Fruit fly (Drosophila melanogaster) whole organism, embryonic: Measurements from ENCODE around the gene CG44000.

Experiments
- Antp ChIP-seq: fragments of 200-800 bp; sonication (Bioruptor generic); optimal IDR thresholded peaks from 3 replicates; lab custom pipeline; 2016; ENCODE audit warnings: missing biosample characterization, missing genetic modification characterization
- Blimp-1 ChIP-seq: fragments of 200-800 bp; sonication (Bioruptor generic); optimal IDR thresholded peaks from 3 replicates; lab custom pipeline; 2018; ENCODE audit warnings: missing biosample characterization, missing genetic modification characterization, mild to moderate bottlenecking, moderate library complexity, missing genetic modification reagents
- CG1233 ChIP-seq: fragments of 200-800 bp; sonication (Bioruptor generic); optimal IDR thresholded peaks from 4 replicates; lab custom pipeline; 2018; ENCODE audit warnings: missing biosample characterization, mild to moderate bottlenecking, missing genetic modification characterization
- CG14667 ChIP-seq: fragments of 200-800 bp; sonication (Bioruptor generic); IDR thresholded peaks from 2 replicates; pipeline ENCODE4 v1.3.6; 2022; ENCODE audit warnings: missing biosample characterization, missing genetic modification characterization
- CG15479 ChIP-seq: fragments of 200-800 bp; sonication (Bioruptor generic); optimal IDR thresholded peaks from 3 replicates; lab custom pipeline; 2019; ENCODE audit warnings: missing biosample characterization, mild to moderate bottlenecking, missing genetic modification characterization, moderate library complexity
- CG17912 ChIP-seq: fragments of 200-800 bp; sonication (Bioruptor generic); optimal IDR thresholded peaks from 2 replicates; lab custom pipeline; 2018; ENCODE audit warnings: missing biosample characterization, mild to moderate bottlenecking, missing genetic modification characterization
- CG1792 ChIP-seq: fragments of 200-800 bp; sonication (Bioruptor generic); optimal IDR thresholded peaks from 2 replicates; lab custom pipeline; 2016; ENCODE audit warnings: missing biosample characterization, missing genetic modification characterization
- CG34422 ChIP-seq: fragments of 200-800 bp; sonication (Bioruptor generic); IDR thresholded peaks from 3 replicates; pipeline ENCODE4 v1.3.6; 2022; ENCODE audit warnings: missing biosample characterization, missing genetic modification characterization
- CG42726 ChIP-seq: fragments of 200-800 bp; sonication (Bioruptor generic); IDR thresholded peaks from 2 replicates; pipeline ENCODE4 v1.3.6; 2022; ENCODE audit warnings: missing biosample characterization, missing genetic modification characterization; ENCODE audit not compliant: partially characterized antibody
- CG4820 ChIP-seq: fragments of 200-800 bp; sonication (Bioruptor generic); optimal IDR thresholded peaks from 3 replicates; lab custom pipeline; 2016; ENCODE audit warnings: missing biosample characterization, missing genetic modification characterization
- CG6654 ChIP-seq: fragments of 200-800 bp; sonication (Bioruptor generic); optimal IDR thresholded peaks from 2 replicates; lab custom pipeline; 2017; ENCODE audit warnings: missing biosample characterization, mild to moderate bottlenecking, missing genetic modification characterization
- CG6689 ChIP-seq: fragments of 200-800 bp; sonication (Bioruptor generic); IDR thresholded peaks from 2 replicates; pipeline ENCODE4 v1.3.6; 2022; ENCODE audit warnings: missing biosample characterization, missing genetic modification characterization
- CG7963 ChIP-seq: fragments of 200-800 bp; sonication (Bioruptor generic); IDR thresholded peaks from 3 replicates; pipeline ENCODE4 v1.3.6; 2022; ENCODE audit warnings: missing biosample characterization, missing genetic modification characterization; ENCODE audit not compliant: partially characterized antibody
- CG8281 ChIP-seq: fragments of 200-800 bp; sonication (Bioruptor generic); optimal IDR thresholded peaks from 2 replicates; lab custom pipeline; 2018; ENCODE audit warnings: missing biosample characterization, mild to moderate bottlenecking, missing genetic modification characterization, moderate library complexity
- CG8359 ChIP-seq: fragments of 200-800 bp; sonication (Bioruptor generic); optimal IDR thresholded peaks from 2 replicates; lab custom pipeline; 2017; ENCODE audit warnings: missing biosample characterization, mild to moderate bottlenecking, missing genetic modification characterization, borderline replicate concordance
- CG8924 ChIP-seq: fragments of 200-800 bp; optimal IDR thresholded peaks from 3 replicates; lab custom pipeline; 2019; ENCODE audit warnings: missing biosample characterization, mild to moderate bottlenecking, missing genetic modification characterization, moderate library complexity
- D19B ChIP-seq: fragments of 200-800 bp; sonication (Bioruptor generic); optimal IDR thresholded peaks from 2 replicates; lab custom pipeline; 2017; ENCODE audit warnings: missing biosample characterization, mild to moderate bottlenecking, missing genetic modification characterization
- Dip3 ChIP-seq: fragments of 200-800 bp; sonication (Bioruptor generic); optimal IDR thresholded peaks from 3 replicates; lab custom pipeline; 2016; ENCODE audit warnings: missing biosample characterization, missing genetic modification characterization
- Dll ChIP-seq: fragments of 200-800 bp; sonication (Bioruptor generic); IDR thresholded peaks from 4 replicates; pipeline ENCODE4 v1.3.6; 2022; ENCODE audit warnings: missing biosample characterization, missing genetic modification characterization; ENCODE audit not compliant: partially characterized antibody
- Doc2 ChIP-seq: fragments of 200-800 bp; sonication (Bioruptor generic); IDR thresholded peaks from 2 replicates; pipeline ENCODE4 v1.3.6; 2022; ENCODE audit warnings: missing biosample characterization, missing genetic modification characterization
- Dp ChIP-seq: fragments of 200-800 bp; sonication (Bioruptor generic); optimal IDR thresholded peaks from 2 replicates; lab custom pipeline; 2018; ENCODE audit warnings: missing biosample characterization, mild to moderate bottlenecking, missing genetic modification characterization, moderate library complexity
- Ets65A ChIP-seq: fragments of 200-800 bp; sonication (Bioruptor generic); peaks from one replicate; lab custom pipeline; 2016; ENCODE audit warnings: missing biosample characterization, missing genetic modification characterization
- Fer3 ChIP-seq: fragments of 200-800 bp; sonication (Bioruptor generic); optimal IDR thresholded peaks from 2 replicates; lab custom pipeline; 2018; ENCODE audit warnings: missing biosample characterization, mild to moderate bottlenecking, missing genetic modification characterization, moderate library complexity
- MESR4 ChIP-seq: fragments of 200-800 bp; sonication (Bioruptor generic); optimal IDR thresholded peaks from 2 replicates; lab custom pipeline; 2018; ENCODE audit warnings: missing biosample characterization, mild to moderate bottlenecking, missing genetic modification characterization, moderate library complexity
- Mad ChIP-seq: fragments of 200-800 bp; sonication (Bioruptor generic); optimal IDR thresholded peaks from 2 replicates; lab custom pipeline; 2016; ENCODE audit warnings: missing biosample characterization, missing genetic modification characterization
- NC2α ChIP-seq: fragments of 200-800 bp; sonication (Bioruptor generic); optimal IDR thresholded peaks from 2 replicates; lab custom pipeline; 2016; ENCODE audit warnings: missing biosample characterization, missing genetic modification characterization
- Poxn ChIP-seq: fragments of 200-800 bp; sonication (Bioruptor generic); IDR thresholded peaks from 2 replicates; pipeline ENCODE4 v1.3.6; 2022; ENCODE audit warnings: missing biosample characterization, missing genetic modification characterization
- Ravus ChIP-seq: fragments of 200-800 bp; sonication (Bioruptor generic); IDR thresholded peaks from 2 replicates; pipeline ENCODE4 v1.3.6; 2022; ENCODE audit warnings: missing biosample characterization, missing genetic modification characterization
- Sox102F ChIP-seq: fragments of 200-800 bp; sonication (Bioruptor generic); optimal IDR thresholded peaks from 2 replicates; lab custom pipeline; 2018; ENCODE audit warnings: missing biosample characterization, mild to moderate bottlenecking, missing genetic modification characterization, moderate library complexity
- TFAM ChIP-seq: fragments of 200-800 bp; sonication (Bioruptor generic); optimal IDR thresholded peaks from 2 replicates; lab custom pipeline; 2017; ENCODE audit warnings: missing biosample characterization, missing genetic modification characterization, inconsistent platforms
- ab ChIP-seq: fragments of 200-800 bp; sonication (Bioruptor generic); optimal IDR thresholded peaks from 2 replicates; lab custom pipeline; 2016; ENCODE audit warnings: missing biosample characterization, missing genetic modification characterization
- al ChIP-seq: fragments of 200-800 bp; sonication (Bioruptor generic); IDR thresholded peaks from 2 replicates; pipeline ENCODE4 v1.3.6; 2022; ENCODE audit warnings: missing biosample characterization, missing genetic modification characterization
- ap ChIP-seq: fragments of 200-800 bp; sonication (Bioruptor generic); IDR thresholded peaks from 2 replicates; pipeline ENCODE4 v1.3.6; 2022; ENCODE audit warnings: missing biosample characterization, missing genetic modification characterization
- ase ChIP-seq: fragments of 200-800 bp; sonication (Bioruptor generic); IDR thresholded peaks from 3 replicates; pipeline ENCODE4 v1.3.6; 2022; ENCODE audit warnings: missing biosample characterization, missing genetic modification characterization
- crp ChIP-seq, 2 experiments: fragments of 200-800 bp; sonication (Bioruptor generic); optimal IDR thresholded peaks; 2 replicates in 1 of 2; 3 replicates in 1 of 2; lab custom pipeline; 2017; ENCODE audit warnings: missing biosample characterization in 2 of 2, missing genetic modification characterization in 2 of 2, mild to moderate bottlenecking in 1 of 2, moderate library complexity in 1 of 2
- emc ChIP-seq: fragments of 200-800 bp; sonication (Bioruptor generic); optimal IDR thresholded peaks from 2 replicates; lab custom pipeline; 2016; ENCODE audit warnings: missing biosample characterization, missing genetic modification characterization
- ftz-f1 ChIP-seq: fragments of 200-800 bp; sonication (Bioruptor generic); optimal IDR thresholded peaks from 2 replicates; lab custom pipeline; 2016; ENCODE audit warnings: missing biosample characterization, missing genetic modification characterization
- gcm ChIP-seq: fragments of 200-800 bp; sonication (Bioruptor generic); optimal IDR thresholded peaks from 2 replicates; lab custom pipeline; 2019; ENCODE audit warnings: missing biosample characterization, mild to moderate bottlenecking, missing genetic modification characterization, moderate library complexity
- gem ChIP-seq: fragments of 200-800 bp; sonication (Bioruptor generic); optimal IDR thresholded peaks from 2 replicates; lab custom pipeline; 2019; ENCODE audit warnings: missing biosample characterization, mild to moderate bottlenecking, missing genetic modification characterization, moderate library complexity
- gsb-n ChIP-seq: fragments of 200-800 bp; sonication (Bioruptor generic); optimal IDR thresholded peaks from 3 replicates; lab custom pipeline; 2018; ENCODE audit warnings: missing biosample characterization, mild to moderate bottlenecking, missing genetic modification characterization
- h ChIP-seq: fragments of >200 bp; optimal IDR thresholded peaks from 2 replicates; lab custom pipeline; 2017
- hb ChIP-seq: fragments of 200-800 bp; sonication (Bioruptor generic); IDR thresholded peaks from 3 replicates; pipeline ENCODE4 v1.3.6; 2022; ENCODE audit warnings: missing biosample characterization, missing genetic modification characterization; ENCODE audit not compliant: partially characterized antibody
- insv ChIP-seq, 2 experiments: fragments of 200-800 bp; sonication (Bioruptor generic); optimal IDR thresholded peaks; 3 replicates each; lab custom pipeline; 2016 to 2018; ENCODE audit warnings: missing biosample characterization in 2 of 2, missing genetic modification characterization in 2 of 2
- ken ChIP-seq: fragments of 200-800 bp; sonication (Bioruptor generic); IDR thresholded peaks from 3 replicates; pipeline ENCODE4 v1.3.6; 2022; ENCODE audit warnings: missing biosample characterization, missing genetic modification characterization
- sd ChIP-seq: fragments of 200-800 bp; sonication (Bioruptor generic); optimal IDR thresholded peaks from 3 replicates; lab custom pipeline; 2018; ENCODE audit warnings: missing biosample characterization, mild to moderate bottlenecking, missing genetic modification characterization, moderate library complexity
- slou ChIP-seq: fragments of 200-800 bp; sonication (Bioruptor generic); optimal IDR thresholded peaks from 3 replicates; lab custom pipeline; 2016; ENCODE audit warnings: missing biosample characterization, missing genetic modification characterization
- tap ChIP-seq: fragments of 200-800 bp; optimal IDR thresholded peaks from 3 replicates; lab custom pipeline; 2019; ENCODE audit warnings: missing biosample characterization, mild to moderate bottlenecking, missing genetic modification characterization, moderate library complexity
- vfl ChIP-seq: fragments of 200-800 bp; sonication (Bioruptor generic); optimal IDR thresholded peaks from 2 replicates; lab custom pipeline; 2016; ENCODE audit warnings: missing biosample characterization, missing genetic modification characterization
- wor ChIP-seq: fragments of 200-800 bp; sonication (Bioruptor generic); IDR thresholded peaks from 2 replicates; pipeline ENCODE4 v1.3.6; 2022; ENCODE audit warnings: missing biosample characterization, missing genetic modification characterization
- zen2 ChIP-seq: fragments of 200-800 bp; sonication (Bioruptor generic); IDR thresholded peaks from 3 replicates; pipeline ENCODE4 v1.3.6; 2022; ENCODE audit warnings: missing biosample characterization, missing genetic modification characterization; ENCODE audit not compliant: partially characterized antibody

The CG44000 gene

DNA sequence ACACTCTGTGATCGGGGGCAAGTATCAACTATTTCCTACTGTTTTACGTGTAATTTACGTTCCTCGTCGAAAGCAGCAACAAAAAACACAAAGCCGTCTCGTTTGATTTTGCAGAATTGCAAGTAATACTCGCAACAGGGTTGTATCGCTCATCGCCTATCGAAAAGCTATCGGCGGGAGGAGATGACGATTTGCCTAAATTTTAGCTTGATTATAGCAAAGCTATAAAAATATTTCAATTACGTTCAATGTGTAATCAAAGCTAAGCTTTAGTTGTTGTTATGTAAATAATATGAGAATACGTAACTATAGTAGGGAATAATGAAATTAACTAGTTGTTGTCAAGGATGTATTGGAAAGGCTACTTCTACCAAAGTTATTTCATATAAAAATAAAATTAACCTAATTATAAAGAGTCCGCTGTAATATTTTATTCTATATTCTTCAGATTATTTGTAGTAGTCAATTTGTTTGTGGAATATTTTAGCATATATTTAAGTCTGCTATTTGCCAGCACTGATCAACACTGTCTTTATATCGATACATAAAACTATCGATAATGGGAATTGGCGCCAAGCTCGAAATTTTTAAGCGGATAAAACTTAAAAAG is 16.7 kb downstream of the CG44000 start, which contains the start of gene Rpn11 (continued):
- TF ChIP-seq Doc2 (no peak), emc (GFP tag; lab: Kevin White, UChicago) (no peak), Fer3 (tag; lab: Kevin White, UChicago) (peak; percentile 66), wor (GFP tag; lab: Robert Waterston, UW) (no peak), tap (tag; lab: Kevin White, UChicago) (peak; percentile 53), ftz-f1 (GFP tag; lab: Kevin White, UChicago) (no peak), Mad (GFP tag; lab: Kevin White, UChicago) (no peak), al (GFP tag; lab: Robert Waterston, UW) (no peak), CG15479 (GFP tag; lab: Kevin White, UChicago) (no peak), ase (GFP tag; lab: Robert Waterston, UW) (no peak), ab (GFP tag; lab: Kevin White, UChicago) (no peak), h (lab: Kevin White, UChicago) (no peak), CG1233 (GFP tag; lab: Kevin White, UChicago) (peak; percentile 30), ap (GFP tag; lab: Robert Waterston, UW) (peak; percentile 34; the same call in 1 of the 2 replicates), Dll (GFP tag; lab: Robert Waterston, UW) (peak; percentile 74), sd (peak; percentile 41), Dp (GFP tag; lab: Kevin White, UChicago) (peak; percentile 87), Ets65A (GFP tag; lab: Kevin White, UChicago) (peak; percentile 59), MESR4 (GFP tag; lab: Kevin White, UChicago) (peak; percentile 87), Dip3 (GFP tag; lab: Kevin White, UChicago) (peak; percentile 34), CG6689 (GFP tag; lab: Robert Waterston, UW) (peak; percentile 35), CG14667 (GFP tag; lab: Robert Waterston, UW) (no peak), CG17912 (GFP tag; lab: Kevin White, UChicago) (no peak), CG34422 (GFP tag; lab: Robert Waterston, UW) (no peak), Antp (peak; percentile 18), CG6654 (GFP tag; lab: Kevin White, UChicago) (no peak), gsb-n (tag; lab: Kevin White, UChicago) (peak; percentile 47), CG7963 (no peak), NC2α (GFP tag; lab: Kevin White, UChicago) (no peak), TFAM (GFP tag; lab: Kevin White, UChicago) (no peak), gcm (GFP tag; lab: Kevin White, UChicago) (peak; percentile 36), crp (GFP tag; optimal IDR thresholded peaks at IDR 0.05; lab: Kevin White, UChicago) (peak in 1 of 2 experiments; percentile 20), vfl (GFP tag; lab: Kevin White, UChicago) (no peak), CG8924 (tag; lab: Kevin White, UChicago) (peak; percentile 77), CG1792 (GFP tag; lab: Kevin White, UChicago) (no peak), gem (peak; percentile 83), Ravus (no peak), hb (no peak), CG42726 (GFP tag; lab: Robert Waterston, UW) (no peak), insv (GFP tag; optimal IDR thresholded peaks at IDR 0.05; lab: Kevin White, UChicago) (no peak), Poxn (no peak), CG8281 (tag; lab: Kevin White, UChicago) (no peak), Sox102F (peak; percentile 64), CG8359 (peak; percentile 8), slou (GFP tag; lab: Kevin White, UChicago) (peak; percentile 49), Blimp-1 (peak; percentile 56), CG4820 (GFP tag; lab: Kevin White, UChicago) (peak; percentile 52), ken (GFP tag; lab: Robert Waterston, UW) (0 out of 3 replicates have a peak, but pooled peaks have one; percentile 11), zen2 (GFP tag; lab: Robert Waterston, UW) (no peak), D19B (peak; percentile 20)
